Fruit fly (Drosophila melanogaster): ENCODE measurements around the gene Vps29.

- TF ChIP-seq CTCF (optimal IDR thresholded peaks at IDR 0.05) (no peak), CG8478 (optimal IDR thresholded peaks at IDR 0.05) (no peak)
These were observed 2.1 kb downstream of the Vps29 start for dm6 chr2L:1152693-1153092.
